Worm (Caenorhabditis elegans) whole organism, L4 larva: ENCODE results near the gene dpf-2.

Experiments used
- fkh-10 ChIP-seq: fragments of 150-350 bp; optimal IDR thresholded peaks from 2 replicates; lab custom pipeline; 2014; ENCODE audit warnings: missing biosample characterization, missing genetic modification reagents, missing genetic modification characterization
- hmg-1.1 ChIP-seq: fragments of 200-800 bp; sonication (Bioruptor generic); IDR thresholded peaks from 2 replicates; pipeline ENCODE4 v1.3.6; 2022; ENCODE audit warnings: missing genetic modification reagents, missing genetic modification characterization, missing compliant biosample characterization
- lin-39 ChIP-seq: fragments of 150-350 bp; optimal IDR thresholded peaks from 2 replicates; lab custom pipeline; 2014; ENCODE audit warnings: missing biosample characterization, missing genetic modification reagents, missing genetic modification characterization
- sdz-12 ChIP-seq: fragments of 200-800 bp; sonication (Bioruptor generic); optimal IDR thresholded peaks from 2 replicates; lab custom pipeline; 2018; ENCODE audit warnings: mild to moderate bottlenecking, missing genetic modification characterization, missing compliant biosample characterization
- unc-62 ChIP-seq, 3 experiments: fragments of 150-350 bp in 1 of 3; sonication (generic microtip); optimal IDR thresholded peaks in 2 of 3; peaks in 1 of 3; 1 replicate in 1 of 3; 2 replicates in 2 of 3; lab custom pipeline; 2014 to 2017; ENCODE audit warnings: missing biosample characterization in 3 of 3, missing genetic modification characterization in 3 of 3, missing genetic modification reagents in 3 of 3, missing genotype in 1 of 3
- zag-1 ChIP-seq: fragments of 150-350 bp; optimal IDR thresholded peaks from 2 replicates; lab custom pipeline; 2014; ENCODE audit warnings: missing biosample characterization, missing genetic modification characterization
- zip-2 ChIP-seq: fragments of 150-350 bp; optimal IDR thresholded peaks from 2 replicates; lab custom pipeline; 2014; ENCODE audit warnings: missing biosample characterization, missing genetic modification characterization

DNA sequence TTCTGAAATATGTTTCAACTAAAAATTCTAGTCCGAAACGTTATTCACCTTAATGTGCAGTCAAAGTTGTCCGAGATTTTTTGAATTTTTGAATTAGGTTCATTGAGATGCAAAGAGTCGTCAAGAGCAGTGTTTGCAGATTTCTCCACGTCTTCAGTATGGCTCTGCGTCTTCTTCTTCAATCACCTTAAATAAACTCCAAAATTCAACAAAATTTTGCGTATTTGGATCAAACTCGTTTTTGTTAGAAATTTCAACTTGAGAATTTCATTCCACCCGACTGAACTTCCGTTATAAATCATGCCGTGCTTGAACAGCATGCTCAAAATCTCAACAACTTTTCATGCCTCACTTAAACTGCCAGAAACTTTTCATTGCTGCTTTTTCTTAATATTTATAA is 19.6 kb upstream of the dpf-2 start, which contains the start of gene T04C10.3:
- TF ChIP-seq fkh-10 (GFP tag; lab: Kevin White, UChicago), result no peak
- TF ChIP-seq zag-1 (tag; lab: Kevin White, UChicago), result no peak
- no peak for TF ChIP-seq hmg-1.1 (GFP tag; lab: Robert Waterston, UW)
- no peak for TF ChIP-seq unc-62 (GFP tag; optimal IDR thresholded peaks at IDR 0.05 in 1 of 2; lab: Kevin White, UChicago)
- TF ChIP-seq unc-62 (tag; optimal IDR thresholded peaks at IDR 0.05; lab: Kevin White, UChicago), result no peak
- no peak for TF ChIP-seq zip-2 (tag; lab: Kevin White, UChicago)
- TF ChIP-seq sdz-12 (GFP tag; lab: Kevin White, UChicago), result no peak
- TF ChIP-seq lin-39 (tag; lab: Kevin White, UChicago), result no peak
